Worm (Caenorhabditis elegans) whole organism, L1 larva: Measurements from ENCODE around the gene T19H12.3.

Experiments
- ceh-8 ChIP-seq: fragments of 200-800 bp; sonication (Bioruptor generic); optimal IDR thresholded peaks from 2 replicates; lab custom pipeline; 2018; ENCODE audit warnings: mild to moderate bottlenecking, missing genetic modification characterization, moderate library complexity, missing compliant biosample characterization
- egl-27 ChIP-seq, 2 experiments: fragments of 150-350 bp in 1 of 2; sonication (generic microtip); optimal IDR thresholded peaks; 3 replicates each; lab custom pipeline; 2017 to 2018; ENCODE audit warnings: missing biosample characterization in 2 of 2, missing genetic modification characterization in 2 of 2, missing genetic modification reagents in 2 of 2

DNA sequence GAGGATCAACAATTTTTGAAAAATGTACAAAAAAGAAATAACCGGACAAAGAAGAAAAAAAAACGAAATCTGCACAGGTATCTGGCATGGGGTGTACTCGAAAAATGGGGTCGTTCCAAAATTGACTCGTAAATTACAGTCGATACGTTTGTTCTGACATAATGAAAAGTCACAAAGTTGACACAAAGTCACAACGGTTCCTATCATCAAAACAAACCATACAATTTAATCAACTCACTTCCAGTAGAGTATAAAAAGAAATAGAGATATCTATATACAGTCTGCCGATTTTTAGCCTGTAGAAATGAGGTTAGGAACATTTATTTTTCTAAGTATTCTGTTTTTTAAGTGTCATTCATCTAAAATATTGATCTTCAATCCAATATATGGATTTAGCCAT, 982 bp upstream of the T19H12.3 start, which contains the start of gene T19H12.12:
- no peak for TF ChIP-seq ceh-8 (GFP tag; lab: Kevin White, UChicago)
- no peak for TF ChIP-seq egl-27 (tag; optimal IDR thresholded peaks at IDR 0.05; lab: Kevin White, UChicago)
